Fruit fly (Drosophila melanogaster): ENCODE measurements around the gene mrt.

Gene mrt

dm6 chr3R:27281811-27282131 is 690 bp downstream of the mrt start (continued):
- no peak for TF ChIP-seq dimm (GFP tag; IDR thresholded peaks at IDR 0.05)
- TF ChIP-seq CG5180 (GFP tag; optimal IDR thresholded peaks at IDR 0.05) = no peak
- TF ChIP-seq CG8290 (GFP tag; optimal IDR thresholded peaks at IDR 0.05) = peak; percentile 39
- TF ChIP-seq CG8290 (tag; optimal IDR thresholded peaks at IDR 0.05) = peak in 1 of 2 experiments; percentile 21
- TF ChIP-seq repo (GFP tag; optimal IDR thresholded peaks at IDR 0.05) = no peak
- TF ChIP-seq ci (GFP tag; IDR thresholded peaks at IDR 0.05) = no peak
- TF ChIP-seq ap (GFP tag; IDR thresholded peaks at IDR 0.05) = no peak
- peak; percentile 100 for TF ChIP-seq CG13894 (tag; optimal IDR thresholded peaks at IDR 0.05)
- 0 out of 2 replicates have a peak, but pooled peaks have one; percentile 44 for TF ChIP-seq nerfin-2 (GFP tag; IDR thresholded peaks at IDR 0.05; ENCODE audit: partially characterized antibody)
- peak; percentile 84 for TF ChIP-seq Deaf1 (tag; optimal IDR thresholded peaks at IDR 0.05)
- TF ChIP-seq Hr51 (GFP tag; optimal IDR thresholded peaks at IDR 0.05) = no peak
- TF ChIP-seq exex (tag; optimal IDR thresholded peaks at IDR 0.05) = peak; percentile 7
- no peak for TF ChIP-seq Neu2 (GFP tag; optimal IDR thresholded peaks at IDR 0.05; ENCODE audit: borderline replicate concordance)
- no peak for TF ChIP-seq chinmo (GFP tag; IDR thresholded peaks at IDR 0.05; ENCODE audit: partially characterized antibody)
- TF ChIP-seq h (optimal IDR thresholded peaks at IDR 0.05) = no peak

- TF ChIP-seq CG4820 (GFP tag; optimal IDR thresholded peaks at IDR 0.05) (peak; percentile 90), da (GFP tag; optimal IDR thresholded peaks at IDR 0.05) (peak; percentile 77), ham (GFP tag; IDR thresholded peaks at IDR 0.05) (peak; percentile 91; the same call in 1 of the 2 replicates), grn (GFP tag; optimal IDR thresholded peaks at IDR 0.05) (peak; percentile 76), Hr78 (GFP tag; optimal IDR thresholded peaks at IDR 0.05) (peak in 1 of 2 experiments; percentile 70), her (GFP tag; optimal IDR thresholded peaks at IDR 0.05) (peak; percentile 95), CG34376 (GFP tag; optimal IDR thresholded peaks at IDR 0.05) (peak; percentile 96), Jarid2 (GFP tag; optimal IDR thresholded peaks at IDR 0.05) (peak; percentile 83), lola (GFP tag; optimal IDR thresholded peaks at IDR 0.05) (peak in 1 of 3 experiments; percentile 78), ash1 (GFP tag; optimal IDR thresholded peaks at IDR 0.05) (no peak), fu2 (GFP tag; optimal IDR thresholded peaks at IDR 0.05) (peak; percentile 93), pnt (GFP tag; optimal IDR thresholded peaks at IDR 0.05) (peak; percentile 93), CG14710 (tag; optimal IDR thresholded peaks at IDR 0.05) (peak; percentile 72), CG8765 (GFP tag; IDR thresholded peaks at IDR 0.05) (peak; percentile 92), CG12391 (tag; optimal IDR thresholded peaks at IDR 0.05) (peak; percentile 94), CG11560 (tag; IDR thresholded peaks at IDR 0.05) (peak; percentile 85), CG11085 (GFP tag; IDR thresholded peaks at IDR 0.05) (peak; percentile 94), wdn (GFP tag; IDR thresholded peaks at IDR 0.05) (peak; percentile 97), sc (optimal IDR thresholded peaks at IDR 0.05) (no peak), sc (GFP tag; optimal IDR thresholded peaks at IDR 0.05) (peak; percentile 90), CG43689 (GFP tag; IDR thresholded peaks at IDR 0.05) (peak; percentile 92), inv (GFP tag; IDR thresholded peaks at IDR 0.05; ENCODE audit: partially characterized antibody) (0 out of 2 replicates have a peak, but pooled peaks have one; percentile 36), p53 (GFP tag; optimal IDR thresholded peaks at IDR 0.05) (peak; percentile 86), MTF-1 (GFP tag; optimal IDR thresholded peaks at IDR 0.05; ENCODE audit: borderline replicate concordance) (peak; percentile 92), CkIIα-i1 (GFP tag; IDR thresholded peaks at IDR 0.05) (peak; percentile 87), sim (GFP tag; IDR thresholded peaks at IDR 0.05) (peak; percentile 91), CG2129 (GFP tag; IDR thresholded peaks at IDR 0.05; ENCODE audit: partially characterized antibody) (no peak), CG8290 (GFP tag; optimal IDR thresholded peaks at IDR 0.05) (peak; percentile 72), CG8290 (tag; optimal IDR thresholded peaks at IDR 0.05) (peak in 1 of 2 experiments; percentile 100), abd-A (tag; optimal IDR thresholded peaks at IDR 0.05) (peak; percentile 88), CG1832 (GFP tag; optimal IDR thresholded peaks at IDR 0.05) (peak; percentile 35), CG12299 (tag; optimal IDR thresholded peaks at IDR 0.05) (peak; percentile 88), CG17359 (tag; optimal IDR thresholded peaks at IDR 0.05) (peak; percentile 96), knrl (GFP tag; IDR thresholded peaks at IDR 0.05; ENCODE audit: partially characterized antibody) (peak; percentile 58; the same call in 2 of the 3 replicates)
These were observed 1.2 kb downstream of the mrt start for dm6 chr3R:27281022-27281810.
